Worm (Caenorhabditis elegans) whole organism, late embryonic: Measurements from ENCODE around the gene C46C2.3.
"Not testable (repeated sequence)": the region's sequence is repeated elsewhere in the genome, so short reads cannot be mapped to it uniquely, and the experiment has no call there.

Experiments
- C38D4.7 ChIP-seq: fragments of 200-800 bp; sonication (Bioruptor generic); optimal IDR thresholded peaks from 2 replicates; lab custom pipeline; 2018; ENCODE audit warnings: mild to moderate bottlenecking, missing genetic modification characterization, moderate library complexity, missing compliant biosample characterization
- F13H6.1 ChIP-seq: sonication (generic microtip); optimal IDR thresholded peaks from 2 replicates; lab custom pipeline; 2016; ENCODE audit warnings: missing genetic modification characterization, missing compliant biosample characterization
- K09A11.1 ChIP-seq: sonication (generic microtip); optimal IDR thresholded peaks from 2 replicates; lab custom pipeline; 2017; ENCODE audit warnings: antibody characterized with exemption, mild to moderate bottlenecking, missing genetic modification characterization, missing compliant biosample characterization; ENCODE audit not compliant: insufficient read depth
- T23F11.4 ChIP-seq: fragments of 200-800 bp; sonication (Bioruptor generic); optimal IDR thresholded peaks from 2 replicates; lab custom pipeline; 2018; ENCODE audit warnings: mild to moderate bottlenecking, missing genetic modification characterization, missing compliant biosample characterization
- Y22D7AL.16 ChIP-seq: sonication (generic microtip); optimal IDR thresholded peaks from 2 replicates; lab custom pipeline; 2016; ENCODE audit warnings: missing genetic modification characterization, missing compliant biosample characterization
- ahr-1 ChIP-seq: sonication (generic microtip); optimal IDR thresholded peaks from 2 replicates; lab custom pipeline; 2016; ENCODE audit warnings: missing genetic modification characterization, missing compliant biosample characterization
- ama-1 ChIP-seq: fragments of 150-350 bp; optimal IDR thresholded peaks from 2 replicates; lab custom pipeline; 2014
- ceh-2 ChIP-seq: sonication (generic microtip); optimal IDR thresholded peaks from 2 replicates; lab custom pipeline; 2016; ENCODE audit warnings: missing genotype, missing genetic modification characterization, missing compliant biosample characterization
- ceh-22 ChIP-seq: sonication (generic microtip); optimal IDR thresholded peaks from 2 replicates; lab custom pipeline; 2017; ENCODE audit warnings: missing biosample characterization, missing genetic modification characterization
- ceh-30 ChIP-seq: fragments of 150-350 bp; optimal IDR thresholded peaks from 2 replicates; lab custom pipeline; 2014; ENCODE audit warnings: missing biosample characterization, missing genetic modification characterization
- ceh-34 ChIP-seq: sonication (generic microtip); optimal IDR thresholded peaks from 2 replicates; lab custom pipeline; 2016; ENCODE audit warnings: mild to moderate bottlenecking, missing genetic modification characterization, missing compliant biosample characterization
- ceh-45 ChIP-seq: fragments of 200-800 bp; sonication (Bioruptor generic); IDR thresholded peaks from 2 replicates; pipeline ENCODE4 v1.3.6; 2022; ENCODE audit warnings: missing genetic modification reagents, missing genetic modification characterization, missing compliant biosample characterization
- ceh-9 ChIP-seq: sonication (generic microtip); optimal IDR thresholded peaks from 2 replicates; lab custom pipeline; 2016; ENCODE audit warnings: mild to moderate bottlenecking, missing genetic modification characterization, inconsistent platforms, missing compliant biosample characterization
- che-1 ChIP-seq: sonication (generic microtip); optimal IDR thresholded peaks from 2 replicates; lab custom pipeline; 2016; ENCODE audit warnings: mild to moderate bottlenecking, missing genetic modification characterization, missing compliant biosample characterization
- dmd-4 ChIP-seq: sonication (generic microtip); optimal IDR thresholded peaks from 2 replicates; lab custom pipeline; 2016; ENCODE audit warnings: borderline replicate concordance, missing genetic modification characterization, missing compliant biosample characterization
- elt-2 ChIP-seq: sonication (generic microtip); optimal IDR thresholded peaks from 2 replicates; lab custom pipeline; 2016; ENCODE audit warnings: missing genetic modification reagents, missing genetic modification characterization, missing compliant biosample characterization
- elt-4 ChIP-seq: sonication (generic microtip); optimal IDR thresholded peaks from 2 replicates; lab custom pipeline; 2016; ENCODE audit warnings: missing genetic modification characterization, missing compliant biosample characterization
- eyg-1 ChIP-seq: sonication (generic microtip); optimal IDR thresholded peaks from 2 replicates; lab custom pipeline; 2016; ENCODE audit warnings: missing genotype, missing genetic modification characterization, missing compliant biosample characterization
- gmeb-2 ChIP-seq: sonication (generic microtip); optimal IDR thresholded peaks from 2 replicates; lab custom pipeline; 2016; ENCODE audit warnings: missing genetic modification characterization, inconsistent platforms, missing compliant biosample characterization
- hlh-13 ChIP-seq: fragments of 200-800 bp; sonication (Bioruptor generic); optimal IDR thresholded peaks from 2 replicates; lab custom pipeline; 2018; ENCODE audit warnings: mild to moderate bottlenecking, missing genetic modification characterization, missing compliant biosample characterization
- hlh-15 ChIP-seq: sonication (generic microtip); optimal IDR thresholded peaks from 2 replicates; lab custom pipeline; 2016; ENCODE audit warnings: missing genetic modification characterization, missing compliant biosample characterization
- hlh-6 ChIP-seq: sonication (generic microtip); optimal IDR thresholded peaks from 2 replicates; lab custom pipeline; 2016; ENCODE audit warnings: missing genotype, missing genetic modification characterization, missing compliant biosample characterization
- hlh-8 ChIP-seq: sonication (generic microtip); optimal IDR thresholded peaks from 2 replicates; lab custom pipeline; 2016; ENCODE audit warnings: missing genotype, missing genetic modification characterization, missing compliant biosample characterization
- mec-3 ChIP-seq: sonication (generic microtip); optimal IDR thresholded peaks from 2 replicates; lab custom pipeline; 2016; ENCODE audit warnings: borderline replicate concordance, missing genetic modification characterization, missing compliant biosample characterization
- nfya-1 ChIP-seq: sonication (generic microtip); optimal IDR thresholded peaks from 2 replicates; lab custom pipeline; 2017; ENCODE audit warnings: missing genetic modification characterization, mild to moderate bottlenecking, missing compliant biosample characterization, antibody characterized with exemption, moderate library complexity
- npax-4 ChIP-seq: sonication (generic microtip); optimal IDR thresholded peaks from 2 replicates; lab custom pipeline; 2016; ENCODE audit warnings: missing genetic modification characterization, missing compliant biosample characterization
- odd-2 ChIP-seq: sonication (generic microtip); optimal IDR thresholded peaks from 2 replicates; lab custom pipeline; 2017; ENCODE audit warnings: antibody characterized with exemption, mild to moderate bottlenecking, missing genetic modification characterization, missing compliant biosample characterization
- pax-1 ChIP-seq: fragments of 150-350 bp; optimal IDR thresholded peaks from 2 replicates; lab custom pipeline; 2014; ENCODE audit warnings: missing biosample characterization, missing genetic modification characterization
- pha-4 ChIP-seq: fragments of 150-350 bp; optimal IDR thresholded peaks from 2 replicates; lab custom pipeline; 2018; ENCODE audit warnings: missing biosample characterization, missing genetic modification reagents, missing genetic modification characterization
- ref-2 ChIP-seq: sonication (generic microtip); optimal IDR thresholded peaks from 2 replicates; lab custom pipeline; 2016; ENCODE audit warnings: missing genetic modification characterization, missing compliant biosample characterization
- rnt-1 ChIP-seq: sonication (generic microtip); optimal IDR thresholded peaks from 2 replicates; lab custom pipeline; 2016; ENCODE audit warnings: missing genetic modification characterization, missing compliant biosample characterization
- sdc-2 ChIP-seq: sonication (generic microtip); optimal IDR thresholded peaks from 2 replicates; lab custom pipeline; 2016; ENCODE audit warnings: missing genotype, missing genetic modification characterization, missing compliant biosample characterization
- sox-2 ChIP-seq: fragments of 200-800 bp; sonication (Bioruptor generic); IDR thresholded peaks from 2 replicates; pipeline ENCODE4 v1.3.6; 2022; ENCODE audit warnings: missing genetic modification reagents, missing genetic modification characterization, missing compliant biosample characterization
- sox-4 ChIP-seq: sonication (generic microtip); optimal IDR thresholded peaks from 2 replicates; lab custom pipeline; 2017; ENCODE audit warnings: mild to moderate bottlenecking, missing genetic modification characterization, inconsistent platforms, missing compliant biosample characterization
- syd-9 ChIP-seq: sonication (generic microtip); optimal IDR thresholded peaks from 2 replicates; lab custom pipeline; 2016; ENCODE audit warnings: mild to moderate bottlenecking, missing genetic modification characterization, moderate library complexity, missing compliant biosample characterization
- tbx-7 ChIP-seq: sonication (generic microtip); optimal IDR thresholded peaks from 2 replicates; lab custom pipeline; 2016; ENCODE audit warnings: missing genotype, missing genetic modification characterization, missing compliant biosample characterization
- ttx-3 ChIP-seq: sonication (generic microtip); optimal IDR thresholded peaks from 2 replicates; lab custom pipeline; 2016; ENCODE audit warnings: missing genetic modification reagents, missing genetic modification characterization, missing compliant biosample characterization
- unc-42 ChIP-seq: sonication (generic microtip); optimal IDR thresholded peaks from 2 replicates; lab custom pipeline; 2016; ENCODE audit warnings: missing genotype, missing genetic modification characterization, missing compliant biosample characterization
- zip-5 ChIP-seq: sonication (generic microtip); optimal IDR thresholded peaks from 2 replicates; lab custom pipeline; 2016; ENCODE audit warnings: missing genetic modification characterization, missing compliant biosample characterization
- ztf-16 ChIP-seq: sonication (generic microtip); optimal IDR thresholded peaks from 2 replicates; lab custom pipeline; 2017; ENCODE audit warnings: missing genetic modification characterization, missing compliant biosample characterization

The C46C2.3 gene

ce11 chrIV:9191183-9191582 lies 33.7 kb upstream of the C46C2.3 start (continued):
- TF ChIP-seq syd-9 (tag; lab: Kevin White, UChicago) (peak; percentile 96), sdc-2 (tag; lab: Kevin White, UChicago) (peak; percentile 81), ama-1 (lab: Kevin White, UChicago) (no peak), rnt-1 (tag; lab: Kevin White, UChicago) (peak; percentile 96), che-1 (tag; lab: Kevin White, UChicago) (peak; percentile 94), pha-4 (tag; lab: Kevin White, UChicago) (no peak), unc-42 (tag; lab: Kevin White, UChicago) (peak; percentile 48), dmd-4 (tag; lab: Kevin White, UChicago) (peak; percentile 84), ceh-9 (tag; lab: Kevin White, UChicago) (peak; percentile 66), ztf-16 (tag; lab: Kevin White, UChicago) (peak; percentile 94), pax-1 (tag; lab: Kevin White, UChicago) (no peak), hlh-13 (GFP tag; lab: Kevin White, UChicago) (peak; percentile 92), sox-2 (GFP tag; lab: Robert Waterston, UW) (peak; percentile 72), hlh-8 (tag; lab: Kevin White, UChicago) (peak; percentile 83), mec-3 (tag; lab: Kevin White, UChicago) (peak; percentile 61), ref-2 (tag; lab: Kevin White, UChicago) (peak; percentile 88), ttx-3 (tag; lab: Kevin White, UChicago) (peak; percentile 94), K09A11.1 (tag; lab: Kevin White, UChicago) (peak; percentile 43), ceh-45 (peak; percentile 88), npax-4 (tag; lab: Kevin White, UChicago) (peak; percentile 83), hlh-15 (tag; lab: Kevin White, UChicago) (peak; percentile 86), tbx-7 (tag; lab: Kevin White, UChicago) (peak; percentile 60), elt-2 (tag; lab: Kevin White, UChicago) (peak; percentile 96), gmeb-2 (tag; lab: Kevin White, UChicago) (peak; percentile 93), F13H6.1 (peak; percentile 85), ceh-34 (tag; lab: Kevin White, UChicago) (peak; percentile 94), elt-4 (no peak), ahr-1 (tag; lab: Kevin White, UChicago) (peak; percentile 72), nfya-1 (tag; lab: Kevin White, UChicago) (peak; percentile 61), sox-4 (tag; lab: Kevin White, UChicago) (peak; percentile 92), Y22D7AL.16 (peak; percentile 90), T23F11.4 (GFP tag; lab: Kevin White, UChicago) (peak; percentile 94), ceh-2 (tag; lab: Kevin White, UChicago) (peak; percentile 84), zip-5 (peak; percentile 77)

- TF ChIP-seq ceh-9 (tag; lab: Kevin White, UChicago) (no peak), zip-5 (no peak), ceh-22 (tag; lab: Kevin White, UChicago) (no peak), Y22D7AL.16 (no peak), ceh-30 (no peak), ceh-45 (no peak), ama-1 (lab: Kevin White, UChicago) (no peak), odd-2 (tag; lab: Kevin White, UChicago) (no peak), hlh-6 (no peak), ceh-2 (tag; lab: Kevin White, UChicago) (no peak), elt-2 (tag; lab: Kevin White, UChicago) (no peak)
These were observed 32.4 kb upstream of the C46C2.3 start, which contains the start of gene C46C2.5 for ce11 chrIV:9192522-9192921. Gene C46C2.5, minus strand, starts transcription at chrIV:9192622.

- not testable (repeated sequence) for TF ChIP-seq C38D4.7; sox-2 (GFP tag; lab: Robert Waterston, UW); eyg-1 (tag; lab: Kevin White, UChicago)
These were observed 30.4 kb upstream of the C46C2.3 start, which contains the start of gene C46C2.7 for ce11 chrIV:9194524-9194923. Gene C46C2.7, plus strand, starts transcription at chrIV:9194824.
